Fruit fly (Drosophila melanogaster) whole organism, embryonic: ENCODE measurements around the gene RpL7A.
A peak's percentile ranks its signal among the peaks of the same experiment; 100 is the strongest.

Experiments used
- Bdp1 ChIP-seq: fragments of 200-800 bp; sonication (Bioruptor generic); optimal IDR thresholded peaks from 3 replicates; lab custom pipeline; 2016; ENCODE audit warnings: missing biosample characterization, missing genetic modification characterization
- Bgb ChIP-seq: fragments of 200-800 bp; sonication (Bioruptor generic); IDR thresholded peaks from 2 replicates; pipeline ENCODE4 v1.3.6; 2022; ENCODE audit warnings: missing biosample characterization, missing genetic modification characterization; ENCODE audit not compliant: partially characterized antibody
- BtbVII ChIP-seq: fragments of 200-800 bp; sonication (Bioruptor generic); optimal IDR thresholded peaks from 3 replicates; lab custom pipeline; 2017; ENCODE audit warnings: missing biosample characterization, mild to moderate bottlenecking, missing genetic modification characterization
- CG12236 ChIP-seq: fragments of 200-800 bp; sonication (Bioruptor generic); optimal IDR thresholded peaks from 2 replicates; lab custom pipeline; 2016; ENCODE audit warnings: missing biosample characterization, missing genetic modification characterization
- CG13624 ChIP-seq: fragments of 200-800 bp; sonication (Bioruptor generic); optimal IDR thresholded peaks from 2 replicates; lab custom pipeline; 2016; ENCODE audit warnings: missing biosample characterization, missing genetic modification characterization
- CG13775 ChIP-seq: fragments of 200-800 bp; sonication (Bioruptor generic); optimal IDR thresholded peaks from 3 replicates; lab custom pipeline; 2017; ENCODE audit warnings: missing biosample characterization, mild to moderate bottlenecking, missing genetic modification characterization
- CG1603 ChIP-seq: fragments of 200-800 bp; sonication (Bioruptor generic); optimal IDR thresholded peaks from 2 replicates; lab custom pipeline; 2019; ENCODE audit warnings: missing biosample characterization, mild to moderate bottlenecking, missing genetic modification characterization, moderate library complexity
- CG17361 ChIP-seq: fragments of 200-800 bp; sonication (Bioruptor generic); IDR thresholded peaks from 3 replicates; pipeline ENCODE4 v1.3.6; 2022; ENCODE audit warnings: missing biosample characterization, missing genetic modification characterization
- CG1792 ChIP-seq: fragments of 200-800 bp; sonication (Bioruptor generic); optimal IDR thresholded peaks from 2 replicates; lab custom pipeline; 2016; ENCODE audit warnings: missing biosample characterization, missing genetic modification characterization
- CG1832 ChIP-seq: fragments of 200-800 bp; sonication (Bioruptor generic); optimal IDR thresholded peaks from 2 replicates; lab custom pipeline; 2017; ENCODE audit warnings: missing biosample characterization, mild to moderate bottlenecking, missing genetic modification characterization, inconsistent platforms
- CG18476 ChIP-seq: fragments of 200-800 bp; sonication (Bioruptor generic); optimal IDR thresholded peaks from 2 replicates; lab custom pipeline; 2016; ENCODE audit warnings: missing biosample characterization, mild to moderate bottlenecking, missing genetic modification characterization
- CG3065 ChIP-seq: fragments of 200-800 bp; sonication (Bioruptor generic); optimal IDR thresholded peaks from 2 replicates; lab custom pipeline; 2016; ENCODE audit warnings: missing biosample characterization, missing genetic modification characterization
- CG33557 ChIP-seq: fragments of 200-800 bp; sonication (Bioruptor generic); optimal IDR thresholded peaks from 2 replicates; lab custom pipeline; 2019; ENCODE audit warnings: missing biosample characterization, mild to moderate bottlenecking, missing genetic modification characterization, moderate library complexity
- CG34224 ChIP-seq: fragments of 200-800 bp; sonication (Bioruptor generic); IDR thresholded peaks from 3 replicates; pipeline ENCODE4 v1.3.6; 2022; ENCODE audit warnings: missing biosample characterization, missing genetic modification characterization; ENCODE audit not compliant: partially characterized antibody
- CG3995 ChIP-seq: fragments of 200-800 bp; sonication (Bioruptor generic); optimal IDR thresholded peaks from 3 replicates; lab custom pipeline; 2016; ENCODE audit warnings: missing biosample characterization, missing genetic modification characterization
- CG42726 ChIP-seq: fragments of 200-800 bp; sonication (Bioruptor generic); IDR thresholded peaks from 2 replicates; pipeline ENCODE4 v1.3.6; 2022; ENCODE audit warnings: missing biosample characterization, missing genetic modification characterization; ENCODE audit not compliant: partially characterized antibody
- CG4328 ChIP-seq: fragments of 200-800 bp; sonication (Bioruptor generic); optimal IDR thresholded peaks from 3 replicates; lab custom pipeline; 2017; ENCODE audit warnings: missing biosample characterization, missing genetic modification reagents, missing genetic modification characterization
- CG6272 ChIP-seq: fragments of 200-800 bp; sonication (Bioruptor generic); IDR thresholded peaks from 2 replicates; pipeline ENCODE4 v1.3.6; 2022; ENCODE audit warnings: missing biosample characterization, missing genetic modification characterization
- CG7839 ChIP-seq: fragments of 200-800 bp; sonication (Bioruptor generic); optimal IDR thresholded peaks from 3 replicates; lab custom pipeline; 2018; ENCODE audit warnings: missing biosample characterization, mild to moderate bottlenecking, missing genetic modification characterization, moderate library complexity
- CG8388 ChIP-seq: fragments of 200-800 bp; sonication (Bioruptor generic); optimal IDR thresholded peaks from 2 replicates; lab custom pipeline; 2019; ENCODE audit warnings: missing biosample characterization, mild to moderate bottlenecking, missing genetic modification characterization, moderate library complexity
- CoRest ChIP-seq: fragments of 200-800 bp; sonication (Bioruptor generic); optimal IDR thresholded peaks from 3 replicates; lab custom pipeline; 2018; ENCODE audit warnings: missing biosample characterization, mild to moderate bottlenecking, missing genetic modification characterization, moderate library complexity
- Dad ChIP-seq: fragments of 200-800 bp; sonication (Bioruptor generic); optimal IDR thresholded peaks from 3 replicates; lab custom pipeline; 2016; ENCODE audit warnings: missing biosample characterization, missing genetic modification characterization
- Dp ChIP-seq: fragments of 200-800 bp; sonication (Bioruptor generic); optimal IDR thresholded peaks from 2 replicates; lab custom pipeline; 2018; ENCODE audit warnings: missing biosample characterization, mild to moderate bottlenecking, missing genetic modification characterization, moderate library complexity
- Elba2 ChIP-seq: fragments of 200-800 bp; sonication (Bioruptor generic); optimal IDR thresholded peaks from 3 replicates; lab custom pipeline; 2016; ENCODE audit warnings: missing biosample characterization, missing genetic modification characterization
- H15 ChIP-seq: fragments of 200-800 bp; sonication (Bioruptor generic); IDR thresholded peaks from 3 replicates; pipeline ENCODE4 v1.3.6; 2022; ENCODE audit warnings: missing biosample characterization, missing genetic modification characterization
- HmgZ ChIP-seq: fragments of 200-800 bp; sonication (Bioruptor generic); optimal IDR thresholded peaks from 2 replicates; lab custom pipeline; 2018; ENCODE audit warnings: missing biosample characterization, mild to moderate bottlenecking, missing genetic modification characterization
- Lim3 ChIP-seq: fragments of 200-800 bp; sonication (Bioruptor generic); IDR thresholded peaks from 2 replicates; pipeline ENCODE4 v1.3.6; 2022; ENCODE audit warnings: missing biosample characterization, missing genetic modification characterization
- Nf-YA ChIP-seq: fragments of 200-800 bp; sonication (Bioruptor generic); IDR thresholded peaks from 2 replicates; pipeline ENCODE4 v1.3.6; 2022; ENCODE audit warnings: missing biosample characterization, missing genetic modification characterization
- Optix ChIP-seq: fragments of 200-800 bp; sonication (Bioruptor generic); IDR thresholded peaks from 3 replicates; pipeline ENCODE4 v1.3.6; 2022; ENCODE audit warnings: missing biosample characterization, missing genetic modification characterization
- PHDP ChIP-seq: fragments of 200-800 bp; sonication (Bioruptor generic); optimal IDR thresholded peaks from 3 replicates; lab custom pipeline; 2018; ENCODE audit warnings: missing biosample characterization, mild to moderate bottlenecking, missing genetic modification characterization, moderate library complexity
- Trl ChIP-seq, 3 experiments: fragments of >200 bp in 2 of 3; fragments of 200-800 bp in 1 of 3; sonication (Bioruptor generic) in 1 of 3; optimal IDR thresholded peaks; 2 replicates in 1 of 3; 3 replicates in 2 of 3; lab custom pipeline; 2016 to 2017; ENCODE audit warnings: missing biosample characterization in 1 of 3, missing genetic modification characterization in 1 of 3
- cad ChIP-seq: fragments of >200 bp; optimal IDR thresholded peaks from 2 replicates; lab custom pipeline; 2017; ENCODE audit warnings: missing biosample characterization, missing genetic modification characterization
- chinmo ChIP-seq: fragments of 200-800 bp; sonication (Bioruptor generic); IDR thresholded peaks from 4 replicates; pipeline ENCODE4 v1.3.6; 2022; ENCODE audit warnings: missing biosample characterization, missing genetic modification characterization; ENCODE audit not compliant: partially characterized antibody
- chn ChIP-seq: fragments of 200-800 bp; sonication (Bioruptor generic); optimal IDR thresholded peaks from 2 replicates; lab custom pipeline; 2016; ENCODE audit warnings: missing biosample characterization, missing genetic modification characterization
- ci ChIP-seq: fragments of 200-800 bp; sonication (Bioruptor generic); IDR thresholded peaks from 3 replicates; pipeline ENCODE4 v1.3.6; 2022; ENCODE audit warnings: missing biosample characterization, missing genetic modification characterization
- dmrt11E ChIP-seq: fragments of 200-800 bp; sonication (Bioruptor generic); optimal IDR thresholded peaks from 3 replicates; lab custom pipeline; 2018; ENCODE audit warnings: missing biosample characterization, mild to moderate bottlenecking, missing genetic modification characterization, moderate library complexity
- gce ChIP-seq: fragments of 200-800 bp; sonication (Bioruptor generic); IDR thresholded peaks from 3 replicates; pipeline ENCODE4 v1.3.6; 2022; ENCODE audit warnings: missing biosample characterization, missing genetic modification characterization
- h ChIP-seq: fragments of >200 bp; optimal IDR thresholded peaks from 2 replicates; lab custom pipeline; 2017
- hb ChIP-seq: fragments of 200-800 bp; sonication (Bioruptor generic); IDR thresholded peaks from 3 replicates; pipeline ENCODE4 v1.3.6; 2022; ENCODE audit warnings: missing biosample characterization, missing genetic modification characterization; ENCODE audit not compliant: partially characterized antibody
- inv ChIP-seq: fragments of 200-800 bp; sonication (Bioruptor generic); IDR thresholded peaks from 2 replicates; pipeline ENCODE4 v1.3.6; 2022; ENCODE audit warnings: missing biosample characterization, missing genetic modification characterization; ENCODE audit not compliant: partially characterized antibody
- lilli ChIP-seq: fragments of 200-800 bp; sonication (Bioruptor generic); optimal IDR thresholded peaks from 3 replicates; lab custom pipeline; 2016; ENCODE audit warnings: missing biosample characterization, missing genetic modification characterization
- maf-S ChIP-seq: fragments of 200-800 bp; sonication (Bioruptor generic); optimal IDR thresholded peaks from 2 replicates; lab custom pipeline; 2016; ENCODE audit warnings: missing biosample characterization, missing genetic modification characterization
- pzg ChIP-seq: fragments of 200-800 bp; sonication (Bioruptor generic); optimal IDR thresholded peaks from 3 replicates; lab custom pipeline; 2018; ENCODE audit warnings: missing biosample characterization, mild to moderate bottlenecking, missing genetic modification characterization, moderate library complexity
- ro ChIP-seq: fragments of 200-800 bp; sonication (Bioruptor generic); IDR thresholded peaks from 2 replicates; pipeline ENCODE4 v1.3.6; 2022; ENCODE audit warnings: missing biosample characterization, missing genetic modification characterization
- sens ChIP-seq: fragments of 200-800 bp; sonication (Bioruptor generic); peaks from one replicate; lab custom pipeline; 2016; ENCODE audit warnings: missing biosample characterization, missing genetic modification characterization
- seq ChIP-seq: fragments of 200-800 bp; sonication (Bioruptor generic); IDR thresholded peaks from 2 replicates; pipeline ENCODE4 v1.3.6; 2022; ENCODE audit warnings: missing biosample characterization, missing genetic modification characterization
- sim ChIP-seq: fragments of 200-800 bp; sonication (Bioruptor generic); IDR thresholded peaks from 2 replicates; pipeline ENCODE4 v1.3.6; 2022; ENCODE audit warnings: missing biosample characterization, missing genetic modification characterization
- sqz ChIP-seq: fragments of 200-800 bp; sonication (Bioruptor generic); optimal IDR thresholded peaks from 3 replicates; lab custom pipeline; 2018; ENCODE audit warnings: missing biosample characterization, mild to moderate bottlenecking, missing genetic modification characterization
- ssp ChIP-seq: fragments of 200-800 bp; sonication (Bioruptor generic); IDR thresholded peaks from 2 replicates; pipeline ENCODE4 v1.3.6; 2022; ENCODE audit warnings: missing biosample characterization, missing genetic modification characterization
- tx ChIP-seq: fragments of 200-800 bp; sonication (Bioruptor generic); optimal IDR thresholded peaks from 2 replicates; lab custom pipeline; 2016; ENCODE audit warnings: missing biosample characterization, missing genetic modification characterization

RpL7A gene

DNA sequence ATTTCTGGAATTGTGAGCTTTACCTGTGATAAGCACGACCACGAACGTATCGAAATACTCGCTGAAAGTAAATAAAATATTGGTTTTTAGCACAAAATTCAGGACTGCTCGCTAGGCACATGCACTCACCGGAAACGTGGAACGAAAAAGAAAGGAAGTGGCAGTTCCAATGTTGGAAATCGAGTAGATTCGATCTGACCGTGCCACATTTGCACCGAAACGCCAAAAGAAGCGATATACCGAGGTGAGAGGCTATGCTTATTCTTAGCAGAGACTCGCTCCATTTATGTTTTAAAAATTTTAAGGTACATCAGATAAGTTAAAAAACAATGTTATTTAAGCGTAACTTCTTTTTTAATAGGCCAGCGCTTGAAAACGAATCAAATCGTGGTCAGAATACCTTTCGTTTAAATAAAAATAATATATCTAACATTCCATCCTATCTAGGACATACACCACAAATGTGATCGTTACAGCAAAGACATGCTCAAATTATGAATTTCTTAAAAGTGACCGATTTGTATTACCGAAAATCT, at the start of gene RpL7A (continued):
- TF ChIP-seq inv (GFP tag; lab: Robert Waterston, UW), result no peak
- no peak for TF ChIP-seq CG6272 (GFP tag; lab: Robert Waterston, UW)
- peak; percentile 79; the same call in 2 of the 3 replicates for TF ChIP-seq gce (GFP tag; lab: Robert Waterston, UW)
- peak; percentile 67; the same call in 2 of the 3 replicates for TF ChIP-seq H15 (GFP tag; lab: Robert Waterston, UW)
- TF ChIP-seq dmrt11E (tag; lab: Kevin White, UChicago), result peak; percentile 34
- no peak for TF ChIP-seq hb (GFP tag; lab: Robert Waterston, UW)
- no peak for TF ChIP-seq Trl (optimal IDR thresholded peaks at IDR 0.05; lab: Kevin White, UChicago)
- peak; percentile 69 for TF ChIP-seq Trl (GFP tag; optimal IDR thresholded peaks at IDR 0.05; lab: Kevin White, UChicago)
- no peak for TF ChIP-seq Elba2
- TF ChIP-seq CG12236 (GFP tag; lab: Kevin White, UChicago), result peak; percentile 59
- TF ChIP-seq CG1832 (GFP tag; lab: Kevin White, UChicago), result no peak
- TF ChIP-seq ro (GFP tag; lab: Robert Waterston, UW), result no peak
- no peak for TF ChIP-seq Lim3 (GFP tag; lab: Robert Waterston, UW)
- no peak for TF ChIP-seq ssp (GFP tag; lab: Robert Waterston, UW)
- TF ChIP-seq Dp (GFP tag; lab: Kevin White, UChicago), result no peak
- TF ChIP-seq CG13775 (GFP tag; lab: Kevin White, UChicago), result peak; percentile 72
- peak; percentile 94 for TF ChIP-seq ci
- TF ChIP-seq CG34224 (GFP tag; lab: Robert Waterston, UW), result no peak
- no peak for TF ChIP-seq tx (GFP tag; lab: Kevin White, UChicago)
- peak; percentile 72 for TF ChIP-seq CG1603 (tag; lab: Kevin White, UChicago)
- peak; percentile 57 for TF ChIP-seq Dad (GFP tag; lab: Kevin White, UChicago)
- peak; percentile 28 for TF ChIP-seq CoRest (tag; lab: Kevin White, UChicago)
- TF ChIP-seq sens (GFP tag; lab: Kevin White, UChicago), result peak; percentile 79
- no peak for TF ChIP-seq lilli (GFP tag; lab: Kevin White, UChicago)
- peak; percentile 42; the same call in 1 of the 2 replicates for TF ChIP-seq seq (GFP tag; lab: Robert Waterston, UW)
- no peak for TF ChIP-seq Bdp1 (GFP tag; lab: Kevin White, UChicago)
- peak; percentile 49; the same call in 1 of the 2 replicates for TF ChIP-seq Nf-YA
- peak; percentile 63; the same call in 2 of the 3 replicates for TF ChIP-seq Optix (GFP tag; lab: Robert Waterston, UW)
- TF ChIP-seq CG33557 (GFP tag; lab: Kevin White, UChicago), result peak; percentile 47
- no peak for TF ChIP-seq CG42726
- TF ChIP-seq CG3995 (GFP tag; lab: Kevin White, UChicago), result peak; percentile 57
- peak; percentile 53 for TF ChIP-seq CG7839 (tag; lab: Kevin White, UChicago)
- TF ChIP-seq cad (GFP tag; lab: Kevin White, UChicago), result no peak
- no peak for TF ChIP-seq CG3065 (GFP tag; lab: Kevin White, UChicago)
- no peak for TF ChIP-seq maf-S
- TF ChIP-seq sim (GFP tag; lab: Robert Waterston, UW), result peak; percentile 50; the same call in 1 of the 2 replicates
- TF ChIP-seq chinmo (GFP tag; lab: Robert Waterston, UW), result no peak
- TF ChIP-seq CG8388 (GFP tag; lab: Kevin White, UChicago), result peak; percentile 22
- TF ChIP-seq CG18476 (GFP tag; lab: Kevin White, UChicago), result peak; percentile 27
- peak; percentile 3 for TF ChIP-seq HmgZ (tag; lab: Kevin White, UChicago)
- TF ChIP-seq chn (GFP tag; lab: Kevin White, UChicago), result peak; percentile 14
- TF ChIP-seq pzg (GFP tag; lab: Kevin White, UChicago), result peak; percentile 60
- peak; percentile 25 for TF ChIP-seq CG13624 (GFP tag; lab: Kevin White, UChicago)
- TF ChIP-seq CG17361, result peak; percentile 74
- TF ChIP-seq PHDP (tag; lab: Kevin White, UChicago), result peak; percentile 67
- peak; percentile 72 for TF ChIP-seq sqz (GFP tag; lab: Kevin White, UChicago)
- peak; percentile 71 for TF ChIP-seq BtbVII (GFP tag; lab: Kevin White, UChicago)
- peak; percentile 64 for TF ChIP-seq CG4328 (GFP tag; lab: Kevin White, UChicago)
- no peak for TF ChIP-seq h (lab: Kevin White, UChicago)
- TF ChIP-seq Bgb, result no peak
- peak; percentile 15 for TF ChIP-seq CG1792 (GFP tag; lab: Kevin White, UChicago)
